Worm (Caenorhabditis elegans) whole organism, mixed stage, embryonic: ENCODE results near the gene B0507.4.

Experiments used
- M03D4.4 ChIP-seq: sonication (generic microtip); optimal IDR thresholded peaks from 2 replicates; lab custom pipeline; 2017; ENCODE audit warnings: mild to moderate bottlenecking, missing genetic modification characterization, missing compliant biosample characterization
- bed-3 ChIP-seq: fragments of 200-800 bp; sonication (Bioruptor generic); optimal IDR thresholded peaks from 3 replicates; lab custom pipeline; 2018; ENCODE audit warnings: mild to moderate bottlenecking, missing genetic modification characterization, moderate library complexity, missing compliant biosample characterization
- blmp-1 ChIP-seq: fragments of 150-350 bp; optimal IDR thresholded peaks from 2 replicates; lab custom pipeline; 2014; ENCODE audit warnings: missing biosample characterization, missing genetic modification characterization
- ceh-39 ChIP-seq: fragments of 150-350 bp; optimal IDR thresholded peaks from 2 replicates; lab custom pipeline; 2014; ENCODE audit warnings: missing biosample characterization, missing genetic modification characterization
- ceh-43 ChIP-seq: fragments of 200-800 bp; sonication (Bioruptor generic); optimal IDR thresholded peaks from 2 replicates; lab custom pipeline; 2018; ENCODE audit warnings: mild to moderate bottlenecking, missing genetic modification characterization, moderate library complexity, missing compliant biosample characterization
- ces-1 ChIP-seq: fragments of 150-350 bp; optimal IDR thresholded peaks from 2 replicates; lab custom pipeline; 2014; ENCODE audit warnings: missing biosample characterization, missing genetic modification reagents, missing genetic modification characterization
- drap-1 ChIP-seq: fragments of 200-800 bp; sonication (Bioruptor generic); optimal IDR thresholded peaks from 3 replicates; lab custom pipeline; 2018; ENCODE audit warnings: mild to moderate bottlenecking, missing genetic modification characterization, missing compliant biosample characterization
- elt-1 ChIP-seq: sonication (generic microtip); optimal IDR thresholded peaks from 2 replicates; lab custom pipeline; 2017; ENCODE audit warnings: missing genetic modification characterization, mild to moderate bottlenecking, missing compliant biosample characterization, antibody characterized with exemption, moderate library complexity, borderline replicate concordance; ENCODE audit not compliant: insufficient read depth
- elt-3 ChIP-seq: fragments of 150-350 bp; optimal IDR thresholded peaks from 2 replicates; lab custom pipeline; 2014; ENCODE audit warnings: missing biosample characterization, missing genetic modification characterization
- flh-1 ChIP-seq: fragments of 200-800 bp; sonication (Bioruptor generic); optimal IDR thresholded peaks from 2 replicates; lab custom pipeline; 2018; ENCODE audit warnings: mild to moderate bottlenecking, missing genetic modification characterization, moderate library complexity, missing compliant biosample characterization
- ham-2 ChIP-seq: fragments of 200-800 bp; sonication (Bioruptor generic); optimal IDR thresholded peaks from 2 replicates; lab custom pipeline; 2018; ENCODE audit warnings: mild to moderate bottlenecking, missing genetic modification characterization, missing compliant biosample characterization
- hlh-1 ChIP-seq: fragments of 150-350 bp; optimal IDR thresholded peaks from 2 replicates; lab custom pipeline; 2014; ENCODE audit warnings: missing biosample characterization, missing genetic modification reagents, missing genetic modification characterization
- lin-13 ChIP-seq: fragments of 150-350 bp; optimal IDR thresholded peaks from 2 replicates; lab custom pipeline; 2014; ENCODE audit warnings: missing biosample characterization, missing genetic modification characterization
- lin-32 ChIP-seq: fragments of 200-800 bp; sonication (Bioruptor generic); optimal IDR thresholded peaks from 2 replicates; lab custom pipeline; 2018; ENCODE audit warnings: mild to moderate bottlenecking, missing genetic modification characterization, missing compliant biosample characterization
- lsy-2 ChIP-seq: fragments of 150-350 bp; optimal IDR thresholded peaks from 2 replicates; lab custom pipeline; 2014; ENCODE audit warnings: missing biosample characterization, missing genetic modification characterization
- mab-5 ChIP-seq: fragments of 150-350 bp; optimal IDR thresholded peaks from 2 replicates; lab custom pipeline; 2014; ENCODE audit warnings: missing biosample characterization, missing genetic modification characterization
- mep-1 ChIP-seq: fragments of 150-350 bp; optimal IDR thresholded peaks from 2 replicates; lab custom pipeline; 2017; ENCODE audit warnings: missing biosample characterization, missing genetic modification reagents, missing genetic modification characterization, inconsistent platforms
- mls-2 ChIP-seq: sonication (generic microtip); optimal IDR thresholded peaks from 2 replicates; lab custom pipeline; 2016; ENCODE audit warnings: mild to moderate bottlenecking, missing genetic modification characterization, moderate library complexity, missing compliant biosample characterization
- nhr-12 ChIP-seq: fragments of 150-350 bp; optimal IDR thresholded peaks from 2 replicates; lab custom pipeline; 2014; ENCODE audit warnings: missing biosample characterization, missing genetic modification characterization
- nhr-2 ChIP-seq: fragments of 150-350 bp; optimal IDR thresholded peaks from 2 replicates; lab custom pipeline; 2014; ENCODE audit warnings: missing biosample characterization, missing genetic modification characterization
- nhr-28 ChIP-seq: fragments of 150-350 bp; optimal IDR thresholded peaks from 2 replicates; lab custom pipeline; 2014; ENCODE audit warnings: missing biosample characterization, missing genetic modification characterization
- nhr-76 ChIP-seq: sonication (generic microtip); optimal IDR thresholded peaks from 2 replicates; lab custom pipeline; 2017; ENCODE audit warnings: missing biosample characterization, missing genetic modification characterization
- pha-4 ChIP-seq: fragments of 150-350 bp; optimal IDR thresholded peaks from 2 replicates; lab custom pipeline; 2018; ENCODE audit warnings: missing biosample characterization, missing genetic modification reagents, missing genetic modification characterization
- snpc-4 ChIP-seq: fragments of 150-350 bp; optimal IDR thresholded peaks from 2 replicates; lab custom pipeline; 2014; ENCODE audit warnings: missing biosample characterization, missing genetic modification characterization
- tbx-8 ChIP-seq: fragments of 200-800 bp; sonication (Bioruptor generic); optimal IDR thresholded peaks from 2 replicates; lab custom pipeline; 2018; ENCODE audit warnings: mild to moderate bottlenecking, missing genetic modification characterization, moderate library complexity, missing compliant biosample characterization
- unc-120 ChIP-seq: sonication (generic microtip); optimal IDR thresholded peaks from 2 replicates; lab custom pipeline; 2017; ENCODE audit warnings: missing genetic modification characterization, missing compliant biosample characterization; ENCODE audit not compliant: poor library complexity, severe bottlenecking
- unc-39 ChIP-seq: fragments of 150-350 bp; optimal IDR thresholded peaks from 2 replicates; lab custom pipeline; 2014; ENCODE audit warnings: missing biosample characterization, missing genetic modification characterization
- unc-62 ChIP-seq: fragments of 150-350 bp; optimal IDR thresholded peaks from 2 replicates; lab custom pipeline; 2014; ENCODE audit warnings: missing biosample characterization, missing genetic modification reagents, missing genetic modification characterization
- zip-8 ChIP-seq: fragments of 150-350 bp; optimal IDR thresholded peaks from 2 replicates; lab custom pipeline; 2014; ENCODE audit warnings: missing biosample characterization, missing genetic modification characterization
- ztf-11 ChIP-seq: fragments of 150-350 bp; optimal IDR thresholded peaks from 2 replicates; lab custom pipeline; 2014; ENCODE audit warnings: missing biosample characterization, missing genetic modification characterization

B0507.4 gene

ce11 chrV:8745858-8746257 lies 8.9 kb upstream of the B0507.4 start, which contains the start of gene B0507.6:
TSS of gene B0507.6 (plus strand) at chrV:8746158.
- TF ChIP-seq pha-4, result no peak
- TF ChIP-seq ceh-43, result no peak
- TF ChIP-seq bed-3 (GFP tag; lab: Kevin White, UChicago), result no peak
- TF ChIP-seq ztf-11 (tag; lab: Kevin White, UChicago), result no peak
- TF ChIP-seq unc-62 (GFP tag; lab: Kevin White, UChicago), result no peak
- no peak for TF ChIP-seq drap-1 (GFP tag; lab: Kevin White, UChicago)
- TF ChIP-seq unc-120, result no peak
- TF ChIP-seq nhr-2 (tag; lab: Kevin White, UChicago), result no peak
- TF ChIP-seq ham-2 (GFP tag; lab: Kevin White, UChicago), result no peak
- TF ChIP-seq elt-1 (tag; lab: Kevin White, UChicago), result no peak
- TF ChIP-seq flh-1 (GFP tag; lab: Kevin White, UChicago), result no peak
- TF ChIP-seq mep-1 (tag; lab: Kevin White, UChicago), result no peak
- no peak for TF ChIP-seq elt-3 (tag; lab: Kevin White, UChicago)
- no peak for TF ChIP-seq unc-39 (tag; lab: Kevin White, UChicago)
- TF ChIP-seq nhr-28 (tag; lab: Kevin White, UChicago), result no peak
- TF ChIP-seq hlh-1 (tag; lab: Kevin White, UChicago), result no peak
- TF ChIP-seq blmp-1 (tag; lab: Kevin White, UChicago), result no peak
- no peak for TF ChIP-seq snpc-4 (tag; lab: Kevin White, UChicago)

- TF ChIP-seq ceh-43 (no peak), nhr-28 (tag; lab: Kevin White, UChicago) (no peak), mls-2 (tag; lab: Kevin White, UChicago) (no peak), M03D4.4 (tag; lab: Kevin White, UChicago) (no peak), ceh-39 (tag; lab: Kevin White, UChicago) (no peak), zip-8 (no peak)
These were observed 1.4 kb upstream of the B0507.4 start, which contains the start of gene B0507.5 for ce11 chrV:8753395-8753794. TSS of gene B0507.5 (plus strand) at chrV:8753695.

- no peak for TF ChIP-seq lin-32
- no peak for TF ChIP-seq nhr-12
- no peak for TF ChIP-seq bed-3 (GFP tag; lab: Kevin White, UChicago)
- no peak for TF ChIP-seq nhr-2 (tag; lab: Kevin White, UChicago)
- no peak for TF ChIP-seq flh-1 (GFP tag; lab: Kevin White, UChicago)
- no peak for TF ChIP-seq zip-8
- no peak for TF ChIP-seq ham-2 (GFP tag; lab: Kevin White, UChicago)
- TF ChIP-seq unc-120, result no peak
- no peak for TF ChIP-seq mls-2 (tag; lab: Kevin White, UChicago)
- TF ChIP-seq mab-5 (tag; lab: Kevin White, UChicago), result no peak
- TF ChIP-seq tbx-8 (GFP tag; lab: Kevin White, UChicago), result no peak
- TF ChIP-seq unc-62 (GFP tag; lab: Kevin White, UChicago), result no peak
- no peak for TF ChIP-seq nhr-76 (tag; lab: Kevin White, UChicago)
These were observed 3.8 kb downstream of the B0507.4 start, which contains the start of gene B0507.7 for ce11 chrV:8758618-8759017. TSS of gene B0507.7 (minus strand) at chrV:8758718.

ce11 chrV:8760416-8760815 lies 5.6 kb downstream of the B0507.4 start, which contains the start of gene ddn-1:
TSS of gene ddn-1 (minus strand) at chrV:8760516.
- no peak for TF ChIP-seq nhr-2 (tag; lab: Kevin White, UChicago)
- TF ChIP-seq mls-2 (tag; lab: Kevin White, UChicago), result no peak
- TF ChIP-seq ceh-39 (tag; lab: Kevin White, UChicago), result no peak
- no peak for TF ChIP-seq lsy-2 (tag; lab: Kevin White, UChicago)
- no peak for TF ChIP-seq ham-2 (GFP tag; lab: Kevin White, UChicago)
- TF ChIP-seq mab-5 (tag; lab: Kevin White, UChicago), result no peak
- no peak for TF ChIP-seq lin-13 (tag; lab: Kevin White, UChicago)

ce11 chrV:8762861-8763260 lies 8.1 kb downstream of the B0507.4 start, which contains the start of gene B0507.8:
TSS of gene B0507.8 (minus strand) at chrV:8762961.
- no peak for TF ChIP-seq pha-4
- TF ChIP-seq lin-13 (tag; lab: Kevin White, UChicago), result no peak
- TF ChIP-seq flh-1 (GFP tag; lab: Kevin White, UChicago), result no peak
- TF ChIP-seq, all 35 proteins: peak for 0

- TF ChIP-seq ces-1 (no peak), ceh-43 (no peak), blmp-1 (tag; lab: Kevin White, UChicago) (no peak), drap-1 (GFP tag; lab: Kevin White, UChicago) (no peak), hlh-1 (tag; lab: Kevin White, UChicago) (no peak), ham-2 (GFP tag; lab: Kevin White, UChicago) (no peak), elt-3 (tag; lab: Kevin White, UChicago) (no peak), lin-13 (tag; lab: Kevin White, UChicago) (no peak), zip-8 (no peak), tbx-8 (GFP tag; lab: Kevin White, UChicago) (no peak), unc-120 (no peak)
These were observed 11.2 kb downstream of the B0507.4 start, which contains the start of gene B0507.9 for ce11 chrV:8765938-8766337. TSS of gene B0507.9 (minus strand) at chrV:8766038.
